Worm (Caenorhabditis elegans): ENCODE data around the gene sru-29.

The sru-29 gene

ce11 chrV:9803176-9803575 lies 8.1 kb upstream of the sru-29 start, which contains the start of gene sru-39:
Gene sru-39 (plus strand): TSS chrV:9803476.
- no peak for TF ChIP-seq zip-11 (GFP tag; IDR thresholded peaks at IDR 0.05)
- no peak for TF ChIP-seq ZK546.5 (tag; optimal IDR thresholded peaks at IDR 0.05)
- TF ChIP-seq ceh-44 (GFP tag; IDR thresholded peaks at IDR 0.05) = no peak
- no peak for TF ChIP-seq F49E8.2 (tag; optimal IDR thresholded peaks at IDR 0.05; ENCODE audit: borderline replicate concordance)
- no peak for TF ChIP-seq spr-1 (tag; optimal IDR thresholded peaks at IDR 0.05)
- TF ChIP-seq spr-3 (GFP tag; optimal IDR thresholded peaks at IDR 0.05) = no peak
- no peak for TF ChIP-seq Y75B8A.6 (GFP tag; IDR thresholded peaks at IDR 0.05)
- no peak for TF ChIP-seq ceh-82 (tag; optimal IDR thresholded peaks at IDR 0.05)
- no peak for TF ChIP-seq arid-1 (GFP tag; conservative IDR thresholded peaks at IDR 0.05)
- no peak for TF ChIP-seq jun-1 (tag; optimal IDR thresholded peaks at IDR 0.05)
- no peak for TF ChIP-seq vab-7 (GFP tag; IDR thresholded peaks at IDR 0.05)
- TF ChIP-seq nhr-6 (tag; optimal IDR thresholded peaks at IDR 0.05) = no peak
- TF ChIP-seq F26F4.8 (GFP tag; conservative IDR thresholded peaks at IDR 0.05) = no peak

ce11 chrV:9805161-9805560 lies 6.1 kb upstream of the sru-29 start, which contains the start of gene sru-37:
Gene sru-37 (plus strand): TSS chrV:9805461.
- TF ChIP-seq F26F4.8 (GFP tag; conservative IDR thresholded peaks at IDR 0.05) (no peak), mdl-1 (tag; optimal IDR thresholded peaks at IDR 0.05) (no peak), spr-1 (tag; optimal IDR thresholded peaks at IDR 0.05) (no peak), duxl-1 (tag; optimal IDR thresholded peaks at IDR 0.05; ENCODE audit: poor library complexity) (no peak), madf-9 (GFP tag; conservative IDR thresholded peaks at IDR 0.05) (no peak), snpc-4 (tag; optimal IDR thresholded peaks at IDR 0.05) (no peak)

- TF ChIP-seq aha-1 (tag) = peak; percentile 93
- TF ChIP-seq hlh-11 (tag; optimal IDR thresholded peaks at IDR 0.05) = no peak
Measured at ce11 chrV:9812216-9812615, 962 bp downstream of the sru-29 start.

- no peak for TF ChIP-seq egl-27 (tag; optimal IDR thresholded peaks at IDR 0.05)
- TF ChIP-seq aly-2 (tag; optimal IDR thresholded peaks at IDR 0.05) = no peak
- TF ChIP-seq Y5F2A.4 (GFP tag; optimal IDR thresholded peaks at IDR 0.05) = no peak
- no peak for TF ChIP-seq nhr-48 (tag; optimal IDR thresholded peaks at IDR 0.05)
- no peak for TF ChIP-seq F44E2.7 (GFP tag; IDR thresholded peaks at IDR 0.05)
- TF ChIP-seq attf-4 (tag; optimal IDR thresholded peaks at IDR 0.05) = no peak
- TF ChIP-seq ceh-62 (tag; optimal IDR thresholded peaks at IDR 0.05) = no peak
- no peak for TF ChIP-seq T26A8.4 (GFP tag; IDR thresholded peaks at IDR 0.05)
- no peak for TF ChIP-seq ztf-11 (tag; optimal IDR thresholded peaks at IDR 0.05)
- no peak for TF ChIP-seq daf-8 (GFP tag; IDR thresholded peaks at IDR 0.05)
- TF ChIP-seq nhr-42 (GFP tag; IDR thresholded peaks at IDR 0.05) = no peak
- no peak for TF ChIP-seq nhr-11 (tag; optimal IDR thresholded peaks at IDR 0.05)
- no peak for TF ChIP-seq dmd-8 (GFP tag; IDR thresholded peaks at IDR 0.05)
- TF ChIP-seq set-16 (GFP tag; IDR thresholded peaks at IDR 0.05) = no peak
- no peak for TF ChIP-seq php-3 (GFP tag; IDR thresholded peaks at IDR 0.05)
Measured at ce11 chrV:9813527-9813926, 2.3 kb downstream of the sru-29 start, which contains the start of gene sru-30. Gene sru-30 (plus strand): TSS chrV:9813827.

ce11 chrV:9816390-9816789 lies 5.1 kb downstream of the sru-29 start, which contains the start of gene sru-31:
Gene sru-31 (plus strand): TSS chrV:9816690.
- TF ChIP-seq mes-2 (tag; optimal IDR thresholded peaks at IDR 0.05; ENCODE audit: poor library complexity, severe bottlenecking) (no peak), dmd-8 (GFP tag; IDR thresholded peaks at IDR 0.05) (no peak), Y75B8A.6 (GFP tag; IDR thresholded peaks at IDR 0.05) (no peak), T20F7.1 (GFP tag; optimal IDR thresholded peaks at IDR 0.05) (no peak), jun-1 (tag; optimal IDR thresholded peaks at IDR 0.05) (no peak), nhr-48 (tag; optimal IDR thresholded peaks at IDR 0.05) (no peak), ZK337.2 (GFP tag; IDR thresholded peaks at IDR 0.05) (no peak), Y5F2A.4 (GFP tag; optimal IDR thresholded peaks at IDR 0.05) (no peak), snpc-4 (tag; optimal IDR thresholded peaks at IDR 0.05) (no peak)
